Worm (Caenorhabditis elegans) whole organism, L4/young adult: ENCODE data around the gene cutl-24.

ENCODE experiments used
- W03F9.2 ChIP-seq: fragments of 150-350 bp; optimal IDR thresholded peaks from 2 replicates; lab custom pipeline; 2014; ENCODE audit warnings: missing biosample characterization, missing genetic modification characterization
- him-1 ChIP-seq: sonication (generic microtip); optimal IDR thresholded peaks from 2 replicates; lab custom pipeline; 2016; ENCODE audit warnings: missing genotype, missing genetic modification reagents, missing genetic modification characterization, missing compliant biosample characterization

DNA sequence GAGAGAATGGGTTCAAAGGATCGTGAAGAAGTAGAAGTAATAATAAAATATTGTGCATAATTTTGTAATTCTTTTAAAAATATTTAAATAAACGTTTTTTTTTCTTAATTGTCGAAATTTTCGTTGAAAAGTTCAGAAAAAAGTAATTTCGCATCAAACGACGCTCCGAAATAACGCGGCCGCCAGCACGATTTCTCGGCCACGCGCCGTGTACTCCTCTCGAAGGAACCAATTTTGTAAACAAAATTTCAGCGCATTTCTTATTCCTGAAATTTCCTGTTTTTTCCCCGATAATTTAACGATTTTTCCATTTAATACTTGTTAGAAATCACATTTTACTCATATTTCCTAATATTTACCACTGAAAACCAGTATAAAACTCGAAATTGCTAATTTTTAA is 27.2 kb downstream of the cutl-24 start, which contains the start of gene Y38C1AA.12:
- peak; percentile 42 for TF ChIP-seq him-1 (tag; lab: Kevin White, UChicago)
- TF ChIP-seq W03F9.2 (tag; lab: Kevin White, UChicago), result peak; percentile 80
